Worm (Caenorhabditis elegans) whole organism, young adult: Measurements from ENCODE around the gene tat-6.

Experiments
- C17E4.6 ChIP-seq: fragments of 200-800 bp; sonication (Bioruptor generic); IDR thresholded peaks from 2 replicates; pipeline ENCODE4 v1.3.6; 2022; ENCODE audit warnings: missing genetic modification reagents, missing genetic modification characterization, missing compliant biosample characterization
- F23B12.7 ChIP-seq: sonication (generic microtip); optimal IDR thresholded peaks from 2 replicates; lab custom pipeline; 2017; ENCODE audit warnings: missing genetic modification characterization, mild to moderate bottlenecking, missing compliant biosample characterization, antibody characterized with exemption, moderate library complexity; ENCODE audit not compliant: insufficient read depth
- F52B5.7 ChIP-seq: sonication (generic microtip); optimal IDR thresholded peaks from 2 replicates; lab custom pipeline; 2016; ENCODE audit warnings: mild to moderate bottlenecking, missing genetic modification characterization, missing compliant biosample characterization
- K12H6.12 ChIP-seq: fragments of 200-800 bp; sonication (Bioruptor generic); optimal IDR thresholded peaks from 2 replicates; lab custom pipeline; 2018; ENCODE audit warnings: mild to moderate bottlenecking, missing genetic modification characterization, missing compliant biosample characterization
- T07F8.4 ChIP-seq: sonication (generic microtip); optimal IDR thresholded peaks from 2 replicates; lab custom pipeline; 2016; ENCODE audit warnings: mild to moderate bottlenecking, missing genetic modification characterization, moderate library complexity, missing compliant biosample characterization
- Y53F4B.3 ChIP-seq: fragments of 200-800 bp; sonication (Bioruptor generic); IDR thresholded peaks from 2 replicates; pipeline ENCODE4 v1.3.6; 2022; ENCODE audit warnings: missing genetic modification reagents, missing genetic modification characterization, missing compliant biosample characterization
- Y67H2A.10 ChIP-seq: fragments of 200-800 bp; sonication (Bioruptor generic); conservative IDR thresholded peaks from 2 replicates; pipeline ENCODE4 v1.3.6; 2022; ENCODE audit warnings: missing genetic modification reagents, missing genetic modification characterization, missing compliant biosample characterization
- Y79H2A.3 ChIP-seq: fragments of 200-800 bp; sonication (Bioruptor generic); conservative IDR thresholded peaks from 2 replicates; pipeline ENCODE4 v1.3.6; 2022; ENCODE audit warnings: missing genetic modification reagents, missing genetic modification characterization, missing compliant biosample characterization
- Y95B8A.8 ChIP-seq: fragments of 200-800 bp; sonication (Bioruptor generic); IDR thresholded peaks from 2 replicates; pipeline ENCODE4 v1.3.6; 2022; ENCODE audit warnings: missing genetic modification reagents, missing genetic modification characterization, missing compliant biosample characterization
- akir-1 ChIP-seq: fragments of 200-800 bp; sonication (Bioruptor generic); optimal IDR thresholded peaks from 2 replicates; lab custom pipeline; 2018; ENCODE audit warnings: mild to moderate bottlenecking, missing genetic modification characterization, moderate library complexity, missing compliant biosample characterization
- aptf-2 ChIP-seq: fragments of 200-800 bp; sonication (Bioruptor generic); conservative IDR thresholded peaks from 2 replicates; pipeline ENCODE4 v1.3.6; 2022; ENCODE audit warnings: missing genetic modification reagents, missing genetic modification characterization, missing compliant biosample characterization
- aptf-3 ChIP-seq: fragments of 200-800 bp; sonication (Bioruptor generic); IDR thresholded peaks from 2 replicates; pipeline ENCODE4 v1.3.6; 2022; ENCODE audit warnings: missing genetic modification characterization, missing compliant biosample characterization
- attf-6 ChIP-seq: fragments of 200-800 bp; sonication (Bioruptor generic); IDR thresholded peaks from 2 replicates; pipeline ENCODE4 v1.3.6; 2022; ENCODE audit warnings: missing genetic modification reagents, missing genetic modification characterization, missing compliant biosample characterization
- ceh-58 ChIP-seq: fragments of 200-800 bp; sonication (Bioruptor generic); IDR thresholded peaks from 2 replicates; pipeline ENCODE4 v1.3.6; 2022; ENCODE audit warnings: missing genetic modification characterization, missing compliant biosample characterization
- ceh-79 ChIP-seq: sonication (generic microtip); optimal IDR thresholded peaks from 2 replicates; lab custom pipeline; 2017; ENCODE audit warnings: mild to moderate bottlenecking, missing genetic modification characterization, missing compliant biosample characterization
- efl-1 ChIP-seq: fragments of 150-350 bp; optimal IDR thresholded peaks from 2 replicates; lab custom pipeline; 2014; ENCODE audit warnings: missing biosample characterization, missing genetic modification reagents, missing genetic modification characterization
- egl-18 ChIP-seq: fragments of 200-800 bp; sonication (Bioruptor generic); IDR thresholded peaks from 2 replicates; pipeline ENCODE4 v1.3.6; 2022; ENCODE audit warnings: missing genetic modification reagents, missing genetic modification characterization, missing compliant biosample characterization
- him-1 ChIP-seq: sonication (generic microtip); optimal IDR thresholded peaks from 2 replicates; lab custom pipeline; 2016; ENCODE audit warnings: missing genotype, missing genetic modification reagents, missing genetic modification characterization, missing compliant biosample characterization
- hmg-1.2 ChIP-seq: fragments of 200-800 bp; sonication (Bioruptor generic); IDR thresholded peaks from 2 replicates; pipeline ENCODE4 v1.3.6; 2022; ENCODE audit warnings: missing genetic modification reagents, missing genetic modification characterization, missing compliant biosample characterization
- hmg-20 ChIP-seq: fragments of 200-800 bp; sonication (Bioruptor generic); IDR thresholded peaks from 2 replicates; pipeline ENCODE4 v1.3.6; 2022; ENCODE audit warnings: missing genetic modification reagents, missing genetic modification characterization, missing compliant biosample characterization
- lag-1 ChIP-seq: fragments of 200-800 bp; sonication (Bioruptor generic); IDR thresholded peaks from 2 replicates; pipeline ENCODE4 v1.3.6; 2022; ENCODE audit warnings: missing genetic modification reagents, missing genetic modification characterization, missing compliant biosample characterization
- lin-26 ChIP-seq: fragments of 200-800 bp; sonication (Bioruptor generic); IDR thresholded peaks from 2 replicates; pipeline ENCODE4 v1.3.6; 2022; ENCODE audit warnings: missing genetic modification reagents, missing genetic modification characterization, missing compliant biosample characterization
- lsl-1 ChIP-seq: fragments of 200-800 bp; sonication (Bioruptor generic); optimal IDR thresholded peaks from 2 replicates; lab custom pipeline; 2018; ENCODE audit warnings: mild to moderate bottlenecking, missing genetic modification characterization, moderate library complexity, missing compliant biosample characterization
- madf-3 ChIP-seq: fragments of 200-800 bp; sonication (Bioruptor generic); IDR thresholded peaks from 2 replicates; pipeline ENCODE4 v1.3.6; 2022; ENCODE audit warnings: missing genetic modification reagents, missing genetic modification characterization, missing compliant biosample characterization
- madf-8 ChIP-seq: fragments of 200-800 bp; sonication (Bioruptor generic); conservative IDR thresholded peaks from 2 replicates; pipeline ENCODE4 v1.3.6; 2022; ENCODE audit warnings: missing genetic modification reagents, missing genetic modification characterization, missing compliant biosample characterization
- nfya-1 ChIP-seq: sonication (generic microtip); optimal IDR thresholded peaks from 2 replicates; lab custom pipeline; 2017; ENCODE audit warnings: antibody characterized with exemption, missing compliant biosample characterization, missing genetic modification characterization, borderline replicate concordance; ENCODE audit not compliant: insufficient read depth
- nfya-2 ChIP-seq: fragments of 200-800 bp; sonication (Bioruptor generic); IDR thresholded peaks from 2 replicates; pipeline ENCODE4 v1.3.6; 2022; ENCODE audit warnings: missing genetic modification reagents, missing genetic modification characterization, missing compliant biosample characterization
- nhr-179 ChIP-seq: sonication (generic microtip); optimal IDR thresholded peaks from 2 replicates; lab custom pipeline; 2016; ENCODE audit warnings: mild to moderate bottlenecking, missing genetic modification characterization, missing compliant biosample characterization
- nhr-27 ChIP-seq: fragments of 200-800 bp; sonication (Bioruptor generic); optimal IDR thresholded peaks from 2 replicates; lab custom pipeline; 2018; ENCODE audit warnings: mild to moderate bottlenecking, missing genetic modification characterization, moderate library complexity, missing compliant biosample characterization
- rcor-1 ChIP-seq: fragments of 200-800 bp; sonication (Bioruptor generic); IDR thresholded peaks from 2 replicates; pipeline ENCODE4 v1.3.6; 2022; ENCODE audit warnings: missing genetic modification reagents, missing genetic modification characterization, missing compliant biosample characterization
- rec-8 ChIP-seq, 2 experiments: sonication (generic microtip); optimal IDR thresholded peaks; 2 replicates each; lab custom pipeline; 2016; ENCODE audit warnings: mild to moderate bottlenecking in 2 of 2, missing genetic modification characterization in 2 of 2, missing genetic modification reagents in 2 of 2, missing genotype in 2 of 2, missing biosample characterization in 1 of 2, missing compliant biosample characterization in 1 of 2, moderate library complexity in 1 of 2
- repo-1 ChIP-seq: sonication (generic microtip); optimal IDR thresholded peaks from 2 replicates; lab custom pipeline; 2017; ENCODE audit warnings: mild to moderate bottlenecking, missing genetic modification characterization, missing compliant biosample characterization
- rpc-1 ChIP-seq, 2 experiments: fragments of 150-350 bp in 1 of 2; sonication (generic microtip) in 1 of 2; optimal IDR thresholded peaks; 2 replicates each; lab custom pipeline; 2014 to 2018; ENCODE audit warnings: missing biosample characterization in 1 of 2, missing genetic modification characterization in 1 of 2, missing genetic modification reagents in 1 of 2, missing genotype in 1 of 2
- sdz-38 ChIP-seq: sonication (generic microtip); optimal IDR thresholded peaks from 2 replicates; lab custom pipeline; 2016; ENCODE audit warnings: missing genotype, missing genetic modification characterization, missing compliant biosample characterization
- snpc-1.1 ChIP-seq: sonication (generic microtip); optimal IDR thresholded peaks from 2 replicates; lab custom pipeline; 2017; ENCODE audit warnings: missing genetic modification characterization, mild to moderate bottlenecking, missing compliant biosample characterization, antibody characterized with exemption, moderate library complexity, missing genotype, missing genetic modification reagents; ENCODE audit not compliant: insufficient read depth
- snpc-4 ChIP-seq, 5 experiments: fragments of 150-350 bp in 1 of 5; sonication (generic microtip) in 4 of 5; optimal IDR thresholded peaks; 2 replicates each; lab custom pipeline; 2014 to 2018; ENCODE audit warnings: missing genetic modification characterization in 5 of 5, missing biosample characterization in 3 of 5, antibody characterized with exemption in 2 of 5, mild to moderate bottlenecking in 2 of 5, missing compliant biosample characterization in 2 of 5, missing genotype in 2 of 5, moderate library complexity in 2 of 5, missing genetic modification reagents in 1 of 5
- sptf-2 ChIP-seq: fragments of 200-800 bp; sonication (Bioruptor generic); optimal IDR thresholded peaks from 2 replicates; lab custom pipeline; 2018; ENCODE audit warnings: mild to moderate bottlenecking, missing genetic modification characterization, missing compliant biosample characterization
- ztf-18 ChIP-seq: sonication (generic microtip); optimal IDR thresholded peaks from 2 replicates; lab custom pipeline; 2016; ENCODE audit warnings: missing genotype, mild to moderate bottlenecking, missing genetic modification characterization, missing compliant biosample characterization
- ztf-22 ChIP-seq: fragments of 200-800 bp; sonication (Bioruptor generic); optimal IDR thresholded peaks from 2 replicates; lab custom pipeline; 2018; ENCODE audit warnings: mild to moderate bottlenecking, missing genetic modification characterization, moderate library complexity, missing compliant biosample characterization
- ztf-3 ChIP-seq: fragments of 200-800 bp; sonication (Bioruptor generic); optimal IDR thresholded peaks from 2 replicates; lab custom pipeline; 2018; ENCODE audit warnings: mild to moderate bottlenecking, missing genetic modification characterization, missing compliant biosample characterization
- ztf-6 ChIP-seq: fragments of 200-800 bp; sonication (Bioruptor generic); IDR thresholded peaks from 2 replicates; pipeline ENCODE4 v1.3.6; 2022; ENCODE audit warnings: missing genetic modification reagents, missing genetic modification characterization, missing compliant biosample characterization

Gene tat-6

ce11 chrV:3105810-3106209, 23.1 kb upstream of the tat-6 start, which contains the start of gene str-69:
Gene str-69, minus strand, starts transcription at chrV:3105910.
- no peak for TF ChIP-seq repo-1 (tag; lab: Kevin White, UChicago)
- no peak for TF ChIP-seq F52B5.7 (tag; lab: Kevin White, UChicago)
- TF ChIP-seq ceh-58 (GFP tag; lab: Robert Waterston, UW): no peak
- no peak for TF ChIP-seq K12H6.12
- no peak for TF ChIP-seq rpc-1 (optimal IDR thresholded peaks at IDR 0.05; lab: Kevin White, UChicago)
- no peak for TF ChIP-seq rpc-1 (tag; optimal IDR thresholded peaks at IDR 0.05; lab: Kevin White, UChicago)
- no peak for TF ChIP-seq ztf-6 (GFP tag; lab: Robert Waterston, UW)
- TF ChIP-seq ceh-79: no peak
- TF ChIP-seq lin-26: no peak
- TF ChIP-seq Y79H2A.3: no peak
- TF ChIP-seq sptf-2 (GFP tag; lab: Kevin White, UChicago): no peak
- TF ChIP-seq attf-6 (GFP tag; lab: Robert Waterston, UW): no peak

DNA sequence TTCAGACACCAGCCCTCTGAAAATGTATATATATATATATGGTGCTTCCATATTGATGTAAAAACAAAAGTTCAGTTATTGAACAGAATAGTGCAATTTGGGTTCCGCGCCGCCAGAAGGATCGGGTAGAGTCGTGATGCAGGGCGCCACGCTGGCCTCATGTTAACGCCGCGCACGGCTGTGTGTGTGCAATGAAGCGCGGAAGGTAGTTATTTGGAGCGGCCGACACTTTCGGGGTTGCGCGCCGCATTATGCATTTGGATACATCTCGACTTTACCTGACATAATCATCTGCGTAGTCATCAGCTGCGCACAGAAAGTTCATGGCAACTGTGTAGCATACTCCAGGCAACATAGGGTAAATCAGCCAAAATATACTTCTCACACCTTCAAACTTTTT, 22.1 kb upstream of the tat-6 start:
- TF ChIP-seq lin-26 (no peak), Y95B8A.8 (no peak), lag-1 (GFP tag; lab: Robert Waterston, UW) (no peak), snpc-4 (GFP tag; optimal IDR thresholded peaks at IDR 0.05; lab: Kevin White, UChicago) (peak; percentile 21), snpc-4 (tag; optimal IDR thresholded peaks at IDR 0.05; lab: Kevin White, UChicago) (peak in 1 of 4 experiments; percentile 91), ztf-18 (no peak), him-1 (tag; lab: Kevin White, UChicago) (no peak), ztf-22 (no peak), egl-18 (GFP tag; lab: Robert Waterston, UW) (0 out of 2 replicates have a peak, but pooled peaks have one; percentile 14), ceh-79 (no peak), snpc-1.1 (tag; lab: Kevin White, UChicago) (peak; percentile 63)

DNA sequence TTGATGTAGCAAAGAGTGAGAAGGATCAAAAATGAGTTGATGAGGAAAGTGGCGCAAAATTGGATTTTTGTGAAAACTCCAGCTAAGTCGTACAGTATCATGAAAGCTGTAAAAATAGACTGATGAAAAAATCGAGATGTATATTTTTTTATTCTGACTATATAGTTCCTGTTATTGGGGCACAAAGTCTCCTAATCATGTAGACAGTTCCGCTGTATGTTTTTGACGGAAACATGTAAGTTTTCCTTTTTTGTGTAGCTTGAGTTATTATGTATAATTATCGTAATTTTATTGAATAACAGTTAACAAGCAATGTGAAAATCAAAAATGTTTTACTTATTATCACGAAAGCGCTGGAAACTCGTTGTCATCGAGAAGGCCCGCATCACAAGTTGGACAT, 21.5 kb upstream of the tat-6 start, which contains the start of gene str-68:
Gene str-68 (minus strand): TSS at position 101 of the 400 bp plus-strand sequence.
- TF ChIP-seq nhr-179 (tag; lab: Kevin White, UChicago) (no peak), aptf-2 (GFP tag; lab: Robert Waterston, UW) (no peak), F23B12.7 (no peak), ztf-3 (GFP tag; lab: Kevin White, UChicago) (no peak), akir-1 (GFP tag; lab: Kevin White, UChicago) (no peak), hmg-20 (GFP tag; lab: Robert Waterston, UW) (no peak), aptf-3 (GFP tag; lab: Robert Waterston, UW) (no peak), rcor-1 (GFP tag; lab: Robert Waterston, UW) (no peak), hmg-1.2 (GFP tag; lab: Robert Waterston, UW) (no peak), T07F8.4 (tag; lab: Kevin White, UChicago) (no peak), snpc-1.1 (tag; lab: Kevin White, UChicago) (no peak), nfya-1 (no peak), ceh-58 (GFP tag; lab: Robert Waterston, UW) (no peak), Y95B8A.8 (no peak)

- TF ChIP-seq nfya-2 (GFP tag; lab: Robert Waterston, UW): no peak
- TF ChIP-seq, all 124 proteins: peak for 0
These were observed 16.7 kb upstream of the tat-6 start for ce11 chrV:3112198-3112597.

DNA sequence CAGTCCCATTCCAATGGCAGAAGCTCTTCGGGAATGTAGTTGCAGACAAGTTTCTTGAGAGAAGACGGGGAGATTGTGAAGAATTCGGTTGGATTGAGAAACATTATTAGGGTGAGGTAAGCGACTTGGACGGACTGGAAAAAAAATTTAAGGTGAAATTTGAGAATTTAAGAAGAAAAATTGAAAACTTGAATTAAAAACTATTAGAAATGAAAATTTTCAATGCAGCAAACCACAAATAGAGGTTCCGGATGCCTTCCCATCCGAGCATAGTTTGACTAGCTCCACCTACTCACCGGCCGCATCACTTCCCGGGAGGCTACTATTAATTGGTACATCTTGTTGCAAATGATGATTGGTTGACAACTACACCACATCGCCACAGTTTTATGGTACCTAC, 15.2 kb upstream of the tat-6 start, which contains the start of gene Y73C8C.8:
Gene Y73C8C.8 (minus strand): TSS at position 101 of the 400 bp plus-strand sequence.
- no peak for TF ChIP-seq efl-1 (GFP tag; lab: Kevin White, UChicago)
- TF ChIP-seq lsl-1: no peak
- no peak for TF ChIP-seq rec-8 (tag; optimal IDR thresholded peaks at IDR 0.05; lab: Kevin White, UChicago)
- TF ChIP-seq Y79H2A.3: no peak
- TF ChIP-seq aptf-2 (GFP tag; lab: Robert Waterston, UW): no peak
- TF ChIP-seq nhr-27 (tag; lab: Kevin White, UChicago): no peak
- TF ChIP-seq ztf-6 (GFP tag; lab: Robert Waterston, UW): no peak
- TF ChIP-seq madf-8 (GFP tag; lab: Robert Waterston, UW): no peak
- no peak for TF ChIP-seq sdz-38 (tag; lab: Kevin White, UChicago)
- no peak for TF ChIP-seq Y67H2A.10
- TF ChIP-seq ceh-58 (GFP tag; lab: Robert Waterston, UW): no peak
- TF ChIP-seq C17E4.6 (GFP tag; lab: Robert Waterston, UW): no peak
- TF ChIP-seq madf-3: no peak
- no peak for TF ChIP-seq Y53F4B.3 (GFP tag; lab: Robert Waterston, UW)
